Fruit fly (Drosophila melanogaster): ENCODE results near the gene nub.

dm6 chr2L:12641534-12641933 lies 54.1 kb downstream of the nub start:
- TF ChIP-seq CG8478 (optimal IDR thresholded peaks at IDR 0.05) (no peak), psq (optimal IDR thresholded peaks at IDR 0.05) (no peak), pan (optimal IDR thresholded peaks at IDR 0.05) (no peak), Dll (optimal IDR thresholded peaks at IDR 0.05) (no peak), usp (GFP tag; optimal IDR thresholded peaks at IDR 0.05) (no peak), EcR (GFP tag; optimal IDR thresholded peaks at IDR 0.05) (no peak)
